Fruit fly (Drosophila melanogaster): ENCODE measurements around the gene JhI-21.

The JhI-21 gene

dm6 chr2L:12006397-12007330 lies 49.2 kb downstream of the JhI-21 start (continued):
- TF ChIP-seq Eip74EF (GFP tag; optimal IDR thresholded peaks at IDR 0.05): peak in 1 of 2 experiments; percentile 98
- TF ChIP-seq sc (optimal IDR thresholded peaks at IDR 0.05): no peak
- TF ChIP-seq sc (GFP tag; optimal IDR thresholded peaks at IDR 0.05): peak; percentile 92
- TF ChIP-seq cato (GFP tag; optimal IDR thresholded peaks at IDR 0.05; ENCODE audit: borderline replicate concordance): peak; percentile 90
- TF ChIP-seq CG3065 (GFP tag; optimal IDR thresholded peaks at IDR 0.05): peak; percentile 77
- TF ChIP-seq Dp (GFP tag; optimal IDR thresholded peaks at IDR 0.05): no peak
- no peak for TF ChIP-seq Dbx (GFP tag; IDR thresholded peaks at IDR 0.05)
- no peak for TF ChIP-seq danr (GFP tag; IDR thresholded peaks at IDR 0.05)
- TF ChIP-seq CG18476 (GFP tag; optimal IDR thresholded peaks at IDR 0.05): peak; percentile 81
- TF ChIP-seq CG6175 (GFP tag; IDR thresholded peaks at IDR 0.05): no peak
- no peak for TF ChIP-seq CG43689 (GFP tag; IDR thresholded peaks at IDR 0.05)
- no peak for TF ChIP-seq stc (GFP tag; IDR thresholded peaks at IDR 0.05)
- TF ChIP-seq salm (tag; optimal IDR thresholded peaks at IDR 0.05): peak; percentile 89
- no peak for TF ChIP-seq ken (GFP tag; IDR thresholded peaks at IDR 0.05)
- peak; percentile 92 for TF ChIP-seq CG6813 (GFP tag; optimal IDR thresholded peaks at IDR 0.05)
- TF ChIP-seq BtbVII (GFP tag; optimal IDR thresholded peaks at IDR 0.05): peak; percentile 97
- peak; percentile 96 for TF ChIP-seq CG12104 (GFP tag; optimal IDR thresholded peaks at IDR 0.05)
- peak; percentile 81 for TF ChIP-seq nom (GFP tag; optimal IDR thresholded peaks at IDR 0.05)
- no peak for TF ChIP-seq MBD-R2 (GFP tag; IDR thresholded peaks at IDR 0.05)
- TF ChIP-seq CG10979 (tag; optimal IDR thresholded peaks at IDR 0.05): peak; percentile 98
- peak; percentile 74 for TF ChIP-seq CG6272 (GFP tag; IDR thresholded peaks at IDR 0.05)
- peak; percentile 90 for TF ChIP-seq CG15011 (GFP tag; optimal IDR thresholded peaks at IDR 0.05)
- TF ChIP-seq ind (GFP tag; optimal IDR thresholded peaks at IDR 0.05): peak; percentile 92
- peak; percentile 90 for TF ChIP-seq CG10462 (GFP tag; optimal IDR thresholded peaks at IDR 0.05)
- peak; percentile 62 for TF ChIP-seq pum (GFP tag; optimal IDR thresholded peaks at IDR 0.05)
- peak; percentile 32 for TF ChIP-seq TFAM (GFP tag; optimal IDR thresholded peaks at IDR 0.05)
- TF ChIP-seq Nf-YC (tag; optimal IDR thresholded peaks at IDR 0.05): peak; percentile 87
- peak; percentile 36 for TF ChIP-seq gcm2 (GFP tag; optimal IDR thresholded peaks at IDR 0.05)
- peak; percentile 71 for TF ChIP-seq jing (GFP tag; optimal IDR thresholded peaks at IDR 0.05)
- TF ChIP-seq CG12155 (GFP tag; optimal IDR thresholded peaks at IDR 0.05): peak; percentile 90
- peak; percentile 31 for TF ChIP-seq CG10543 (GFP tag; optimal IDR thresholded peaks at IDR 0.05)
- peak; percentile 6 for TF ChIP-seq schlank (tag; optimal IDR thresholded peaks at IDR 0.05)
- TF ChIP-seq Xbp1 (GFP tag; optimal IDR thresholded peaks at IDR 0.05): peak; percentile 91
- TF ChIP-seq CG5953 (GFP tag; IDR thresholded peaks at IDR 0.05): no peak
- peak; percentile 92 for TF ChIP-seq sug (tag; optimal IDR thresholded peaks at IDR 0.05)
- TF ChIP-seq CG8765 (GFP tag; IDR thresholded peaks at IDR 0.05): no peak
- TF ChIP-seq HmgD (GFP tag; optimal IDR thresholded peaks at IDR 0.05): no peak
- TF ChIP-seq CG17186 (GFP tag; optimal IDR thresholded peaks at IDR 0.05): peak; percentile 42
- TF ChIP-seq CG8944 (GFP tag; optimal IDR thresholded peaks at IDR 0.05): peak; percentile 38
- no peak for TF ChIP-seq CG10321 (GFP tag; IDR thresholded peaks at IDR 0.05)
- TF ChIP-seq CG7271 (tag; optimal IDR thresholded peaks at IDR 0.05): peak; percentile 81
- TF ChIP-seq psq (GFP tag; optimal IDR thresholded peaks at IDR 0.05): peak; percentile 74
- no peak for TF ChIP-seq fru (optimal IDR thresholded peaks at IDR 0.05)
- peak; percentile 91 for TF ChIP-seq YL-1 (GFP tag; optimal IDR thresholded peaks at IDR 0.05)
- peak; percentile 81 for TF ChIP-seq CG6254 (GFP tag; optimal IDR thresholded peaks at IDR 0.05)
- TF ChIP-seq sna (GFP tag; IDR thresholded peaks at IDR 0.05; ENCODE audit: partially characterized antibody): no peak
- TF ChIP-seq CG10959 (GFP tag; IDR thresholded peaks at IDR 0.05): no peak
- no peak for TF ChIP-seq HLH3B (GFP tag; IDR thresholded peaks at IDR 0.05)
- TF ChIP-seq CG30020 (tag; optimal IDR thresholded peaks at IDR 0.05): peak; percentile 84
- no peak for TF ChIP-seq CG3847 (GFP tag; IDR thresholded peaks at IDR 0.05)
